Worm (Caenorhabditis elegans) whole organism, midembryonic: ENCODE results near the gene Y6E2A.10.

Source experiments
- T22C8.4 ChIP-seq: fragments of 200-800 bp; sonication (Bioruptor generic); IDR thresholded peaks from 2 replicates; pipeline ENCODE4 v1.3.6; 2022; ENCODE audit warnings: missing genetic modification characterization, missing compliant biosample characterization
- cog-1 ChIP-seq: sonication (generic microtip); optimal IDR thresholded peaks from 2 replicates; lab custom pipeline; 2016; ENCODE audit warnings: missing genetic modification characterization, missing compliant biosample characterization
- flt-1 ChIP-seq: fragments of 200-800 bp; sonication (Bioruptor generic); IDR thresholded peaks from 2 replicates; pipeline ENCODE4 v1.3.6; 2022; ENCODE audit warnings: missing genetic modification characterization, missing compliant biosample characterization
- klf-2 ChIP-seq: fragments of 200-800 bp; sonication (Bioruptor generic); conservative IDR thresholded peaks from 2 replicates; pipeline ENCODE4 v1.3.6; 2022; ENCODE audit warnings: missing genetic modification reagents, missing genetic modification characterization, missing compliant biosample characterization
- med-1 ChIP-seq: sonication (generic microtip); optimal IDR thresholded peaks from 2 replicates; lab custom pipeline; 2017; ENCODE audit warnings: missing genetic modification characterization, mild to moderate bottlenecking, missing compliant biosample characterization, antibody characterized with exemption, missing genetic modification reagents; ENCODE audit not compliant: insufficient read depth
- ref-1 ChIP-seq: fragments of 200-800 bp; sonication (Bioruptor generic); conservative IDR thresholded peaks from 2 replicates; pipeline ENCODE4 v1.3.6; 2022; ENCODE audit warnings: missing genetic modification reagents, missing genetic modification characterization, missing compliant biosample characterization
- tab-1 ChIP-seq: fragments of 200-800 bp; sonication (Bioruptor generic); IDR thresholded peaks from 2 replicates; pipeline ENCODE4 v1.3.6; 2022; ENCODE audit warnings: missing genetic modification characterization, missing compliant biosample characterization
- ztf-23 ChIP-seq: fragments of 200-800 bp; sonication (Bioruptor generic); IDR thresholded peaks from 2 replicates; pipeline ENCODE4 v1.3.6; 2022; ENCODE audit warnings: missing genetic modification reagents, missing genetic modification characterization, missing compliant biosample characterization
- ztf-29 ChIP-seq: fragments of 200-800 bp; sonication (Bioruptor generic); IDR thresholded peaks from 2 replicates; pipeline ENCODE4 v1.3.6; 2022; ENCODE audit warnings: missing genetic modification reagents, missing genetic modification characterization, missing compliant biosample characterization

The Y6E2A.10 gene

ce11 chrV:15687660-15688059, 42.7 kb downstream of the Y6E2A.10 start, which contains the start of gene nhr-197:
Gene nhr-197 (plus strand): TSS chrV:15687960.
- TF ChIP-seq T22C8.4 (GFP tag; lab: Robert Waterston, UW) (no peak), med-1 (no peak), ref-1 (GFP tag; lab: Robert Waterston, UW) (no peak), ztf-23 (GFP tag; lab: Robert Waterston, UW) (no peak)

DNA sequence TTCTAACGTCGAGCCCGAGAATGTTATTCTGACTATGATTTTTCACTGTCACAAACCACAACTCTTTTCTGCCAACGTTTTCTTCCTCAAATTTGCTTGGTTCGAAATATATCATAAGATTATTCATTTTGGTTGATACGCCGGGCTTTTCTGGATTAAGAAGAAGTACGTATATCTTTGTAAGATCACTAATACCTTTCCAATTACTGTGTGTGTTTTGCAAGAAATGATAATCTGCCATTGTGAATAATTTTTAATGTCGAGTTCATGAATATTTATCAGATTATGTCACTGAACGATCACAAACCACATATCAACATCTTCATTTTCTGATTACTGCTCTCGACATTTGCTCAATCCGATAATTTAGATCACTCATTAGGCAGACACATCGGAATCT, 44.8 kb downstream of the Y6E2A.10 start, which contains the start of gene nhr-196:
nhr-196 (plus strand) TSS at position 118 of the 400 bp plus-strand sequence.
- TF ChIP-seq cog-1 (tag; lab: Kevin White, UChicago) (no peak), tab-1 (GFP tag; lab: Robert Waterston, UW) (no peak), ztf-29 (GFP tag; lab: Robert Waterston, UW) (no peak), ref-1 (GFP tag; lab: Robert Waterston, UW) (no peak), klf-2 (no peak), med-1 (no peak), flt-1 (GFP tag; lab: Robert Waterston, UW) (no peak), ztf-23 (GFP tag; lab: Robert Waterston, UW) (no peak), T22C8.4 (GFP tag; lab: Robert Waterston, UW) (no peak)
